Worm (Caenorhabditis elegans) whole organism, L2 larva: ENCODE measurements around the gene psd-1.

Experiments used
- ama-1 ChIP-seq: fragments of 150-350 bp; optimal IDR thresholded peaks from 2 replicates; lab custom pipeline; 2018; ENCODE audit warnings: inconsistent platforms
- blmp-1 ChIP-seq: sonication (generic microtip); optimal IDR thresholded peaks from 2 replicates; lab custom pipeline; 2017; ENCODE audit warnings: missing genetic modification characterization, mild to moderate bottlenecking, missing compliant biosample characterization, antibody characterized with exemption, moderate library complexity; ENCODE audit not compliant: insufficient read depth
- ceh-82 ChIP-seq: fragments of 150-350 bp; optimal IDR thresholded peaks from 2 replicates; lab custom pipeline; 2014; ENCODE audit warnings: missing biosample characterization, missing genetic modification characterization
- fos-1 ChIP-seq: fragments of 150-350 bp; optimal IDR thresholded peaks from 2 replicates; lab custom pipeline; 2014; ENCODE audit warnings: missing biosample characterization, missing genetic modification characterization
- nhr-12 ChIP-seq: fragments of 150-350 bp; optimal IDR thresholded peaks from 2 replicates; lab custom pipeline; 2014; ENCODE audit warnings: missing biosample characterization, missing genetic modification characterization
- ztf-4 ChIP-seq: fragments of 150-350 bp; optimal IDR thresholded peaks from 2 replicates; lab custom pipeline; 2014; ENCODE audit warnings: missing biosample characterization, missing genetic modification characterization

DNA sequence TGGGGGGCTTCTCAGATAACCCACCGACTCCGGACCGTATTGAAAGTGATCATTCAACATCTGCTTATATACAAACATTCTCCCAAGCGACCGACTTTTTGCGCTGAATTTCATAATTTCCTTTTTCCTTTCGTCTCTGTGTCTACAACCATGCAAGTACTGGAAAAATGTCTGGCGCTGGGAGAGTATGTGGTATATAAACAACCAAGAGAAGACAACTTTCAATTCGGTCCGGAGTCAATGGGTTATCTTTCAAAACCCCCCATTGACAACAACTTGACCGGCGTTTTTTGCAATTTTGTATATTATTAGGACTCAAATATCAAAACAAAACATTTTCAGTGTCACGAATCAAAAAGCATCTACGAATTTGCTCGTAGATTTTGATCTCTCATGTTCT is 3.3 kb upstream of the psd-1 start:
- TF ChIP-seq nhr-12 (tag; lab: Kevin White, UChicago) (no peak), blmp-1 (tag; lab: Kevin White, UChicago) (no peak), ztf-4 (tag; lab: Kevin White, UChicago) (no peak), fos-1 (tag; lab: Kevin White, UChicago) (peak; percentile 43), ama-1 (lab: Kevin White, UChicago) (no peak), ceh-82 (tag; lab: Kevin White, UChicago) (no peak)
